Worm (Caenorhabditis elegans) whole organism, early embryonic: ENCODE results near the gene C36E6.2.

Experiments
- B0310.2 ChIP-seq: sonication (generic microtip); optimal IDR thresholded peaks from 2 replicates; lab custom pipeline; 2016; ENCODE audit warnings: mild to moderate bottlenecking, missing genetic modification characterization, missing compliant biosample characterization
- F13C5.2 ChIP-seq: sonication (generic microtip); optimal IDR thresholded peaks from 2 replicates; lab custom pipeline; 2017; ENCODE audit warnings: mild to moderate bottlenecking, missing genetic modification characterization, inconsistent platforms, missing compliant biosample characterization
- aly-1 ChIP-seq: sonication (generic microtip); optimal IDR thresholded peaks from 2 replicates; lab custom pipeline; 2016; ENCODE audit warnings: missing genetic modification characterization, missing compliant biosample characterization
- ama-1 ChIP-seq: fragments of 150-350 bp; optimal IDR thresholded peaks from 2 replicates; lab custom pipeline; 2014
- ceh-13 ChIP-seq: fragments of 200-800 bp; sonication (Bioruptor generic); optimal IDR thresholded peaks from 2 replicates; lab custom pipeline; 2018; ENCODE audit warnings: mild to moderate bottlenecking, missing genetic modification characterization, missing compliant biosample characterization
- ceh-36 ChIP-seq: sonication (generic microtip); optimal IDR thresholded peaks from 2 replicates; lab custom pipeline; 2016; ENCODE audit warnings: missing genetic modification characterization, inconsistent platforms, missing compliant biosample characterization
- ets-7 ChIP-seq: sonication (generic microtip); optimal IDR thresholded peaks from 2 replicates; lab custom pipeline; 2016; ENCODE audit warnings: missing genotype, missing genetic modification characterization, missing compliant biosample characterization
- flt-1 ChIP-seq: fragments of 200-800 bp; sonication (Bioruptor generic); IDR thresholded peaks from 2 replicates; pipeline ENCODE4 v1.3.6; 2022; ENCODE audit warnings: missing genetic modification characterization, missing compliant biosample characterization
- hmbx-1 ChIP-seq: sonication (generic microtip); optimal IDR thresholded peaks from 2 replicates; lab custom pipeline; 2016; ENCODE audit warnings: mild to moderate bottlenecking, missing genetic modification characterization, missing compliant biosample characterization
- hmg-4 ChIP-seq: fragments of 200-800 bp; sonication (Bioruptor generic); optimal IDR thresholded peaks from 2 replicates; lab custom pipeline; 2018; ENCODE audit warnings: mild to moderate bottlenecking, missing genetic modification characterization, missing compliant biosample characterization
- hnd-1 ChIP-seq: sonication (generic microtip); optimal IDR thresholded peaks from 2 replicates; lab custom pipeline; 2016; ENCODE audit warnings: missing genetic modification characterization, missing compliant biosample characterization
- pes-1 ChIP-seq: fragments of 200-800 bp; sonication (Bioruptor generic); IDR thresholded peaks from 2 replicates; pipeline ENCODE4 v1.3.6; 2022; ENCODE audit warnings: missing genetic modification reagents, missing genetic modification characterization, missing compliant biosample characterization
- scrt-1 ChIP-seq: fragments of 200-800 bp; sonication (Bioruptor generic); IDR thresholded peaks from 2 replicates; pipeline ENCODE4 v1.3.6; 2022; ENCODE audit warnings: missing genetic modification characterization, missing compliant biosample characterization
- sea-1 ChIP-seq: fragments of 200-800 bp; sonication (Bioruptor generic); conservative IDR thresholded peaks from 2 replicates; pipeline ENCODE4 v1.3.6; 2022; ENCODE audit warnings: missing genetic modification characterization, missing compliant biosample characterization
- tbx-11 ChIP-seq: fragments of 200-800 bp; sonication (Bioruptor generic); IDR thresholded peaks from 2 replicates; pipeline ENCODE4 v1.3.6; 2022; ENCODE audit warnings: missing genetic modification characterization, missing compliant biosample characterization
- tbx-37 ChIP-seq: fragments of 200-800 bp; sonication (Bioruptor generic); conservative IDR thresholded peaks from 2 replicates; pipeline ENCODE4 v1.3.6; 2022; ENCODE audit warnings: missing genetic modification reagents, missing genetic modification characterization, missing compliant biosample characterization
- tra-4 ChIP-seq: sonication (generic microtip); optimal IDR thresholded peaks from 2 replicates; lab custom pipeline; 2017; ENCODE audit warnings: missing genetic modification characterization, missing compliant biosample characterization

The C36E6.2 gene

DNA sequence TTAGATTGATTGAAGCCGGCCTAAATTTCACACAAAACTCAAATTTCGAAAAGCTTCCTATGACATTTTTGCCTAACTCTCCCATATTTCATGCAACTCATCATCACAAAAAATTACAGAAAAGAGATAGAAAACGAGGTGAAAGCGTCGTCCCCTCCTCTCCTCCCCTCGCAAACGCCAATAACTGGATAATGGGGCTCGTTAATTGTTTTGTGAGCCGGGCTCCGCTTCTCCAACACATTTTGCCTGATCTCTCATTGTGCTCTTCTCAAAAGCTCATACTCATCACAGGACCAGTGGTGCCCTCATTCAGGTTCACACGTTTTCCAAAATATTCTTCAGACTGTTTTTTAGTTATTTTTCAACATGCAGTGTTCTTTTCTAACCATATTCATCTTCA is 22.7 kb upstream of the C36E6.2 start, which contains the start of gene pbo-6:
Gene pbo-6, plus strand, starts transcription at position 240 of the 400 bp plus-strand sequence.
- TF ChIP-seq ets-7 (tag; lab: Kevin White, UChicago) (no peak), tra-4 (no peak), ceh-13 (GFP tag; lab: Kevin White, UChicago) (no peak)

DNA sequence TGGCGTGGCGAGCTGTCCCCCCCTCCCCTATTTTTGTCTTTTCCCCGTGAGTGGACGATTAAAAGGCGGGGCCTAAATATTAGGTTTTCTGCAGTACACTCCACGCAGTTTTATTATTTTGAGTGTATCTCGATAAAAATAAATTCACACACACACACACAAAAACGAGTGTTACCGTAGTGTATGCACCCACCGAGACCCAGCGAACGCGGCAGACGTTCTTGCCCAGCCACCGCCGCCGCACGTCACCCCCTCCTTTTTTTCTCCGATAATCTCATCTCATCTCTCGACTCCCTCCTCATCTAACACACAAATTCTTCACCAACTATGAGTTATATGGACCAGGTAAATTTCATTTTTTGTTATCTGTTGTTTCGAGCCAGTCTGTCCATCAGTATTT is 17.2 kb upstream of the C36E6.2 start, which contains the start of gene fubl-3:
Gene fubl-3, plus strand, starts transcription at position 212 of the 400 bp plus-strand sequence.
- TF ChIP-seq tbx-11 (GFP tag; lab: Robert Waterston, UW) (no peak), ceh-36 (no peak), tbx-37 (0 out of 2 replicates have a peak, but pooled peaks have one; percentile 7), hmg-4 (GFP tag; lab: Kevin White, UChicago) (no peak), scrt-1 (GFP tag; lab: Robert Waterston, UW) (no peak), tra-4 (no peak), F13C5.2 (tag; lab: Kevin White, UChicago) (no peak)

DNA sequence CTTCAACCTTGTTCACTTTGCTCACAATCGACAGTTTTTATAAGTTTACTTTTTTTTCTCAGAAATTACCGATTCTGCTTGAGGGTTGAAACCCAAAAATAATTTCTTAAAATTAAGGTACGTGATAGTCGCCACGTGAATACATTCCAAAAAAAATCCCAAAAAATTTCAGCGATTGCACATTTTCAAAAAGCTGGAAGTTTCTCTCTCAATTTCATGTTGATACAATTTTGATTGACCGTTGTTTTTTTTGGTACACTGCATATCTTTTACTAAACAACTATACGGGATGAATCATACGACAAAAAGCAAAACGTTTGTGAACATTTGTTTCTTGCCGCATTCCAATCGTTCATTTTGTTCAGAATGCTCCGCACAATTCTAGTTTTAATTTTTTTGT is 13.1 kb upstream of the C36E6.2 start, which contains the start of gene C36E6.8:
Gene C36E6.8, plus strand, starts transcription at position 301 of the 400 bp plus-strand sequence.
- TF ChIP-seq tbx-37 (no peak), tbx-11 (GFP tag; lab: Robert Waterston, UW) (no peak), ets-7 (tag; lab: Kevin White, UChicago) (no peak), sea-1 (GFP tag; lab: Robert Waterston, UW) (no peak), B0310.2 (tag; lab: Kevin White, UChicago) (no peak), hmg-4 (GFP tag; lab: Kevin White, UChicago) (no peak), aly-1 (tag; lab: Kevin White, UChicago) (no peak), ama-1 (lab: Kevin White, UChicago) (no peak), ceh-13 (GFP tag; lab: Kevin White, UChicago) (no peak), hnd-1 (tag; lab: Kevin White, UChicago) (no peak), F13C5.2 (tag; lab: Kevin White, UChicago) (no peak), ceh-36 (no peak), hmbx-1 (tag; lab: Kevin White, UChicago) (no peak)

DNA sequence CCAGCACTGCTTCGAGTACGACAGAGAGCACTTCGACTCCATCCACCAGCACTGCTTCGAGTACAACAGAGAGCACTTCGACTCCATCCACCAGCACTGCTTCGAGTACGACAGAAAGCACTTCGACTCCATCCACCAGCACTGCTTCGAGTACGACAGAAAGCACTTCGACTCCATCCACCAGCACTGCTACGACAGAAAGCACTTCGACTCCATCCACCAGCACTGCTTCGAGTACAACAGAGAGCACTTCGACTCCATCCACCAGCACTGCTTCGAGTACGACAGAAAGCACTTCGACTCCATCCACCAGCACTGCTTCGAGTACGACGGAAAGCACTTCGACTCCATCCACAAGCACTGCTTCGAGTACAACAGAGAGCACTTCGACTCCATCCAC is 8.9 kb upstream of the C36E6.2 start:
- 0 out of 2 replicates have a peak, but pooled peaks have one; percentile 46 for TF ChIP-seq tbx-37
- peak; percentile 73; the same call in 1 of the 2 replicates for TF ChIP-seq scrt-1 (GFP tag; lab: Robert Waterston, UW)

DNA sequence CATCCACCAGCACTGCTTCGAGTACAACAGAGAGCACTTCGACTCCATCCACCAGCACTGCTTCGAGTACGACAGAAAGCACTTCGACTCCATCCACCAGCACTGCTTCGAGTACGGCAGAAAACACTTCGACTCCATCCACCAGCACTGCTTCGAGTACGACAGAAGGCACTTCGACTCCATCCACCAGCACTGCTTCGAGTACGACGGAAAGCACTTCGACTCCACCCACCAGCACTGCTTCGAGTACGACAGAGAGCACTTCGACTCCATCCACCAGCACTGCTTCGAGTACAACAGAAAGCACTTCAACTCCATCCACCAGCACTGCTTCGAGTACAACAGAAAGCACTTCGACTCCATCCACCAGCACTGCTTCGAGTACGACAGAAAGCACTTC is 6.8 kb upstream of the C36E6.2 start:
- peak; percentile 32 for TF ChIP-seq scrt-1 (GFP tag; lab: Robert Waterston, UW)

DNA sequence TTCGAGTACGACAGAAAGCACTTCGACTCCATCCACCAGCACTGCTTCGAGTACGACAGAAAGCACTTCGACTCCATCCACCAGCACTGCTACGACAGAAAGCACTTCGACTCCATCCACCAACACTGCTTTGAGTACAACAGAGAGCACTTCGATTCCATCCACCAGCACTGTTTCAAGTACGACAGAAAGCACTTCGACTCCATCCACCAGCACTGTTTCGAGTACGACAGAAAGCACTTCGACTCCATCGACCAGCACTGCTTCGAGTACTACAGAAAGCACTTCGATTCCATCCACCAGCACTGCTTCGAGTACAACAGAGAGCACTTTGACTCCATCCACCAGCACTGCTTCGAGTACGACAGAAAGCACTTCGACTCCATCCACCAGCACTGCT is 6.2 kb upstream of the C36E6.2 start:
- peak; percentile 27; the same call in 1 of the 2 replicates for TF ChIP-seq scrt-1 (GFP tag; lab: Robert Waterston, UW)

DNA sequence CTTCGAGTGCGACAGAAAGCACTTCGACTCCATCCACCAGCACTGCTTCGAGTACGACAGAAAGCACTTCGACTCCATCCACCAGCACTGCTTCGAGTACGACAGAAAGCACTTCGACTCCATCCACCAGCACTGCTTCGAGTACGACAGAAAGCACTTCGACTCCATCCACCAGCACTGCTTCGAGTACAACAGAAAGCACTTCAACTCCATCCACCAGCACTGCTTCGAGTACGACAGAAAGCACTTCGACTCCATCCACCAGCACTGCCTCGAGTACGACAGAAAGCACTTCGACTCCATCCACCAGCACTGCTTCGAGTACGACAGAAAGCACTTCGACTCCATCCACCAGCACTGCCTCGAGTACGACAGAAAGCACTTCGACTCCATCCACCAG is 4.3 kb upstream of the C36E6.2 start:
- 0 out of 2 replicates have a peak, but pooled peaks have one; percentile 19 for TF ChIP-seq flt-1 (GFP tag; lab: Robert Waterston, UW)

DNA sequence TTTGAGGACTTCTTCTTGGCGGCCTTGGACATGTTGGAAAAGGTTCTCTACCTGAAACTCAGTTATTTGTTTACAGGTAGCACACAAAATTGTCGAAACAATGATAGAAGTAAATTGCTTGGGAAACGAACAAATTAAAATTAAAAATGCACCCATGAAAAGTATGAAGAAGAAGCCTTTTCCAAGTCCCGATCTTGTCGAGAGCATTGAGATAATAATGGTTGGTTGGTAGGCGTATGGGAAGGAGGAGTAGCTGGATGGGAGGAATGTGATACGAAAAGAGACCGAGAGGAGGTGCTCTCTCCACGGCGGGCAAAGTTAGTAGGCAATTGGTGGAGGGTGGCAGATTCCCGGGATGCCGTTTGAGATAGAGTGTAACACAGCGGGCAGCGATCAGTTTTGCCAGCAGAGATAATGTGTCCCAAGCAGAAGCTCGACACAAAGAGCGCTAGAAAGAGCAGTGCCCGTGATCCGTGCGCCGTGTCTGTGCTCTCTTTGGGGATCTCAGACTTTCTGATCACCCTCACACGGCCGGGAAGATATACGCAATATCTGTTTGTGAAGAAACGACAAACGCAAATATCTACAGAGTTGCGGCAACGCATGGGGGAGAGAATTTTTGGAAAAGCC is 5.2 kb downstream of the C36E6.2 start, which contains the start of gene mlc-2:
Gene mlc-2, minus strand, starts transcription at position 51 of the 630 bp plus-strand sequence.
- TF ChIP-seq hmg-4 (GFP tag; lab: Kevin White, UChicago) (peak; percentile 7), aly-1 (tag; lab: Kevin White, UChicago) (peak; percentile 56), hnd-1 (tag; lab: Kevin White, UChicago) (no peak), scrt-1 (GFP tag; lab: Robert Waterston, UW) (no peak), tbx-11 (GFP tag; lab: Robert Waterston, UW) (no peak), B0310.2 (tag; lab: Kevin White, UChicago) (no peak), F13C5.2 (tag; lab: Kevin White, UChicago) (no peak), tbx-37 (no peak), sea-1 (GFP tag; lab: Robert Waterston, UW) (no peak), ceh-13 (GFP tag; lab: Kevin White, UChicago) (no peak)

DNA sequence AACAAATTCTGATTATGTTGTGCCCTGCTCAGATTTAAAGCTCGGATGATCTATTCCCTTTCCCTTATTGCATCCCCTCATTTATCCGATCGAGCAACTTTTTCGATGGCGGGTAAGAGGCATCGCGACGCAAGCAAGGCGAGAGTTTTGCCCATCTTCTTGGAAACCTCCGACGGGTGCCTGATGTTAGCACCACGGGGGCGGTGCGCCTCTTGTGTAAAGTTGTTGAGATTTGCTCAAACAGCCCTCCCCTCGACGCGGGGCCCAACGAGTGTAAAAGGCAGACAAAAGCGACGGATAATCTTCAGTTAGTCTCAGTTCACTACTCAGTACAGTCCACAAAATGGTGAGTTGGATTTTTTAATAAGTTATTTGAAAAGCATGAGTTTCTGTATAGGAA is 7.4 kb downstream of the C36E6.2 start, which contains the start of gene mlc-1:
Gene mlc-1, plus strand, starts transcription at position 324 of the 400 bp plus-strand sequence.
- no peak for TF ChIP-seq ceh-13 (GFP tag; lab: Kevin White, UChicago)
- TF ChIP-seq B0310.2 (tag; lab: Kevin White, UChicago), result no peak
- TF ChIP-seq ama-1 (lab: Kevin White, UChicago), result no peak
- no peak for TF ChIP-seq flt-1 (GFP tag; lab: Robert Waterston, UW)
- no peak for TF ChIP-seq tbx-11 (GFP tag; lab: Robert Waterston, UW)
- TF ChIP-seq ceh-36, result no peak
- no peak for TF ChIP-seq hmg-4 (GFP tag; lab: Kevin White, UChicago)
- no peak for TF ChIP-seq scrt-1 (GFP tag; lab: Robert Waterston, UW)
- no peak for TF ChIP-seq pes-1 (GFP tag; lab: Robert Waterston, UW)
